Fruit fly (Drosophila melanogaster): ENCODE data around the gene fray.

fray gene

dm6 chr3R:18572845-18573490 lies at the start of gene fray, which contains the start of gene CG7694:
fray (plus strand) TSS chr3R:18573091.
CG7694 (plus strand) TSS chr3R:18573091.
- TF ChIP-seq CG32264 (GFP tag; optimal IDR thresholded peaks at IDR 0.05) (no peak), dmrt93B (GFP tag; optimal IDR thresholded peaks at IDR 0.05) (no peak), Dif (GFP tag; optimal IDR thresholded peaks at IDR 0.05; ENCODE audit: partially characterized antibody) (peak; percentile 20), lola (GFP tag; optimal IDR thresholded peaks at IDR 0.05) (no peak), Sp1 (GFP tag; optimal IDR thresholded peaks at IDR 0.05) (no peak), Abd-B (GFP tag; optimal IDR thresholded peaks at IDR 0.05) (no peak), GATAd (GFP tag; optimal IDR thresholded peaks at IDR 0.05) (no peak), woc (GFP tag; optimal IDR thresholded peaks at IDR 0.05) (no peak), Hr78 (GFP tag; optimal IDR thresholded peaks at IDR 0.05) (no peak)

DNA sequence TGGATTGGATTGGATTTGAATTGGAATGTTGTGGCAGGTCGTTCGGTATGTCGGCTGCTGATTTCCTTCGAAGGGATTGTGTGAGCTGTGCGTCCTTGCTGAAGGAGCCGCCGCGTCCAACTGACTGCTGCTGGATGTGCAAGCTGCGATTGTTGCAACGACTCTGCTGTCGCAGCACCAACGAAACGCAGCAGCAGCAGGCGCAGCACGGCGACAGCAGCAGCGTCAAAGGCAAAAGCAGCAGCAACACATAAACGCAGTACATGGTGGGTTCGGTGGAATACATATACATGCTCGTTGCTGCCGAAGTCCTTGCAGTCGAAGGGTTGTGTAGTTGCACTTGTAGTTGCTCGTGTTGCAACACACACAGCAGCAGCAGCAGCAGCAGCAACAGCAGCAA lies 27.4 kb upstream of the fray start, which contains the start of gene fru:
TSS of gene fru (minus strand) at position 101 of the 400 bp plus-strand sequence.
- no peak for TF ChIP-seq Myc (optimal IDR thresholded peaks at IDR 0.05)
- TF ChIP-seq Vsx2 (GFP tag; optimal IDR thresholded peaks at IDR 0.05; ENCODE audit: partially characterized antibody) = no peak
- TF ChIP-seq Dif (GFP tag; optimal IDR thresholded peaks at IDR 0.05; ENCODE audit: partially characterized antibody) = no peak
- no peak for TF ChIP-seq rgr (GFP tag; optimal IDR thresholded peaks at IDR 0.05)
- no peak for TF ChIP-seq lola (GFP tag; optimal IDR thresholded peaks at IDR 0.05)
- no peak for TF ChIP-seq CG9705 (GFP tag; optimal IDR thresholded peaks at IDR 0.05)
- no peak for TF ChIP-seq tai (GFP tag; optimal IDR thresholded peaks at IDR 0.05)
- no peak for TF ChIP-seq Dfd (GFP tag; optimal IDR thresholded peaks at IDR 0.05)
- TF ChIP-seq fru (GFP tag; optimal IDR thresholded peaks at IDR 0.05) = no peak
- TF ChIP-seq dl (GFP tag; optimal IDR thresholded peaks at IDR 0.05; ENCODE audit: insufficient read depth in 1 of 2, partially characterized antibody in 2 of 2) = no peak
- no peak for TF ChIP-seq N (GFP tag; optimal IDR thresholded peaks at IDR 0.05)
- TF ChIP-seq sage (GFP tag; optimal IDR thresholded peaks at IDR 0.05) = no peak
- TF ChIP-seq GATAd (GFP tag; optimal IDR thresholded peaks at IDR 0.05) = no peak
- TF ChIP-seq h (GFP tag; optimal IDR thresholded peaks at IDR 0.05) = no peak
- TF ChIP-seq dsf (GFP tag; optimal IDR thresholded peaks at IDR 0.05; ENCODE audit: borderline replicate concordance) = no peak
- TF ChIP-seq dmrt93B (GFP tag; optimal IDR thresholded peaks at IDR 0.05) = no peak

DNA sequence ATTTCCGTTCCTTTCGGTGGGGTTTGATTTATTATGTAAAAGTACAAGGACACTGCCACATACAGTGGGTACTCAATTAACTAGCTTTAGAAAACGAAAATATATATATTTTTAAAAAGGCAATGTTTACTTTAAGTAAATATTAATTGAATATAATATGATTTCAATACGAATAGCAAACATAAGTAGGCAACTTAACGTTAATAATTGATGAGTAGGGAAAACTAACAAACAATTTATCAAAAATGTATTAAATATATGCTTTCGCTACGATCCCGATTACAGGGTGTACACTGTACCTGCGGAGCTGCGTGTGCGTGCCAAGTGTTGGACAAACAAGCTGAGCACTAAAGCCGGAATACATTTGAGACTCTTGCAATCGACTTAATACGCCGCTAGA lies 26.7 kb upstream of the fray start:
- TF ChIP-seq usp (GFP tag; optimal IDR thresholded peaks at IDR 0.05) (no peak), HLH106 (tag; optimal IDR thresholded peaks at IDR 0.05) (no peak), Dfd (GFP tag; optimal IDR thresholded peaks at IDR 0.05) (no peak), jim (GFP tag; optimal IDR thresholded peaks at IDR 0.05) (no peak), Mio (GFP tag; optimal IDR thresholded peaks at IDR 0.05) (no peak), psq (GFP tag; optimal IDR thresholded peaks at IDR 0.05) (no peak), lola (GFP tag; optimal IDR thresholded peaks at IDR 0.05) (no peak), OdsH (GFP tag; optimal IDR thresholded peaks at IDR 0.05) (no peak), dsf (GFP tag; optimal IDR thresholded peaks at IDR 0.05; ENCODE audit: borderline replicate concordance) (no peak), tai (GFP tag; optimal IDR thresholded peaks at IDR 0.05) (no peak), brk (GFP tag; optimal IDR thresholded peaks at IDR 0.05) (no peak), dmrt93B (GFP tag; optimal IDR thresholded peaks at IDR 0.05) (no peak), pan (optimal IDR thresholded peaks at IDR 0.05) (no peak), dl (GFP tag; optimal IDR thresholded peaks at IDR 0.05; ENCODE audit: insufficient read depth in 1 of 2, partially characterized antibody in 2 of 2) (no peak), ey (GFP tag; optimal IDR thresholded peaks at IDR 0.05) (no peak), Abd-B (GFP tag; optimal IDR thresholded peaks at IDR 0.05) (no peak), Sp1 (GFP tag; optimal IDR thresholded peaks at IDR 0.05) (no peak), Dif (GFP tag; optimal IDR thresholded peaks at IDR 0.05; ENCODE audit: partially characterized antibody) (no peak), CG9705 (GFP tag; optimal IDR thresholded peaks at IDR 0.05) (no peak), Hnf4 (GFP tag; optimal IDR thresholded peaks at IDR 0.05) (no peak)

- TF ChIP-seq Dfd (GFP tag; optimal IDR thresholded peaks at IDR 0.05) (peak; percentile 41), fru (GFP tag; optimal IDR thresholded peaks at IDR 0.05) (no peak)
Measured at dm6 chr3R:18546972-18547371, 25.9 kb upstream of the fray start.

DNA sequence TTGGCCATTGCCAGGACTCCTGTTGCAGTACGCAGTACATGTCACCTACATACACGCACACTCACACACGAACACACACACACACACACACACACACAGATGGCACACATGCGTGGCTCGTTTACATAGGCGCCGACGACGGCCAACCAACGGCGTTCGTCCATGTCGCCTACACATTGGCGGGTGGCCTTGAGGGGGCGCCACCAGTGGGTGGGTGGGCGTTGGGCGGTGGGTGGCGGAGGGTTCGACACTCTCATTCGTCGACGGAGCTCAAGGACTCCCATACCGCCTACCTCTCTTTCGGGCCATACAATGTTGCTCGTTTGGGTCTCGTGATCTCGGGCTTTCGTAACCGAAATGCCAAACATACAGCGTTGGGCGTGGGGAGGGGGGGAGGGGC lies 24.1 kb upstream of the fray start:
- no peak for TF ChIP-seq Jra (GFP tag; optimal IDR thresholded peaks at IDR 0.05)
- peak; percentile 80 for TF ChIP-seq Dfd (GFP tag; optimal IDR thresholded peaks at IDR 0.05)
